Worm (Caenorhabditis elegans) whole organism, mixed stage, embryonic: ENCODE data around the gene cct-7.

Source experiments
- ceh-39 ChIP-seq: fragments of 150-350 bp; optimal IDR thresholded peaks from 2 replicates; lab custom pipeline; 2014; ENCODE audit warnings: missing biosample characterization, missing genetic modification characterization
- ces-1 ChIP-seq: fragments of 150-350 bp; optimal IDR thresholded peaks from 2 replicates; lab custom pipeline; 2014; ENCODE audit warnings: missing biosample characterization, missing genetic modification reagents, missing genetic modification characterization
- elt-3 ChIP-seq: fragments of 150-350 bp; optimal IDR thresholded peaks from 2 replicates; lab custom pipeline; 2014; ENCODE audit warnings: missing biosample characterization, missing genetic modification characterization
- hlh-1 ChIP-seq: fragments of 150-350 bp; optimal IDR thresholded peaks from 2 replicates; lab custom pipeline; 2014; ENCODE audit warnings: missing biosample characterization, missing genetic modification reagents, missing genetic modification characterization
- mab-5 ChIP-seq: fragments of 150-350 bp; optimal IDR thresholded peaks from 2 replicates; lab custom pipeline; 2014; ENCODE audit warnings: missing biosample characterization, missing genetic modification characterization
- nhr-76 ChIP-seq: sonication (generic microtip); optimal IDR thresholded peaks from 2 replicates; lab custom pipeline; 2017; ENCODE audit warnings: missing biosample characterization, missing genetic modification characterization
- pha-4 ChIP-seq: fragments of 150-350 bp; optimal IDR thresholded peaks from 2 replicates; lab custom pipeline; 2018; ENCODE audit warnings: missing biosample characterization, missing genetic modification reagents, missing genetic modification characterization
- zip-8 ChIP-seq: fragments of 150-350 bp; optimal IDR thresholded peaks from 2 replicates; lab custom pipeline; 2014; ENCODE audit warnings: missing biosample characterization, missing genetic modification characterization

ce11 chrV:1920105-1920504 is 48.1 kb downstream of the cct-7 start, which contains the start of gene Y32G9A.12:
- TF ChIP-seq ces-1 (GFP tag; lab: Kevin White, UChicago) (no peak), ceh-39 (tag; lab: Kevin White, UChicago) (no peak), mab-5 (tag; lab: Kevin White, UChicago) (no peak), pha-4 (tag; lab: Kevin White, UChicago) (no peak), elt-3 (tag; lab: Kevin White, UChicago) (no peak), nhr-76 (tag; lab: Kevin White, UChicago) (no peak), zip-8 (tag; lab: Kevin White, UChicago) (no peak), hlh-1 (tag; lab: Kevin White, UChicago) (no peak)
